Worm (Caenorhabditis elegans): ENCODE results near the gene zip-9.

DNA sequence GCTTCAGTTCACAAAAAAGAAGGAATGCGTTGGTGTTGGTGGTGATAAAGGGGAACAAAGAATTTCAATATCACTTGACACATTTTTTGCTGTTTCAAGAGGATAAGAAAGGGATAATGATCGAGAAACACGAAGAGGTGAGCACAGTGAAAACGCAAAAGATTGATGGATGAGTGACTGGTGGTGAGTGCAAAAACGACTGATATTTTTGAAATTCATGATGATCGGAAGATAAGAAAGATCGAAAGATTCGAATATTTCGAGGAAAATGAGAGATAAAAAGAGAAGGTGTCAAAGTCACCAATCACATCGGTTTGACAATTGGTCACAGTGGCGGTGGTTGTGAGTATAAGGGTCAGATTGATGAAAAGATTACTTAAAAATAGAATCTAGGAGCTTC, 26.3 kb upstream of the zip-9 start:
- TF ChIP-seq lsy-2 (tag; optimal IDR thresholded peaks at IDR 0.05) (no peak), snpc-4 (tag; optimal IDR thresholded peaks at IDR 0.05) (no peak), zag-1 (tag; optimal IDR thresholded peaks at IDR 0.05) (no peak), nhr-11 (tag; optimal IDR thresholded peaks at IDR 0.05) (no peak), nhr-77 (tag; optimal IDR thresholded peaks at IDR 0.05) (no peak), ceh-82 (tag; optimal IDR thresholded peaks at IDR 0.05) (no peak), unc-62 (GFP tag; optimal IDR thresholded peaks at IDR 0.05) (no peak), lin-11 (tag; optimal IDR thresholded peaks at IDR 0.05) (no peak), blmp-1 (tag; optimal IDR thresholded peaks at IDR 0.05; ENCODE audit: insufficient read depth) (no peak), ztf-11 (tag; optimal IDR thresholded peaks at IDR 0.05) (no peak), nhr-237 (tag; optimal IDR thresholded peaks at IDR 0.05) (no peak)
